Fruit fly (Drosophila melanogaster) whole organism, pupa: ENCODE results near the gene CG8117.

ENCODE experiments used
- CG10348 ChIP-seq: fragments of 200-800 bp; sonication (Bioruptor generic); IDR thresholded peaks from 2 replicates; pipeline ENCODE4 v1.3.6; 2022; ENCODE audit warnings: missing biosample characterization, missing genetic modification characterization
- CG12605 ChIP-seq: fragments of 200-800 bp; sonication (Bioruptor generic); IDR thresholded peaks from 2 replicates; pipeline ENCODE4 v1.3.6; 2022; ENCODE audit warnings: missing biosample characterization, missing genetic modification characterization
- CG13204 ChIP-seq: fragments of 200-800 bp; sonication (Bioruptor generic); optimal IDR thresholded peaks from 2 replicates; lab custom pipeline; 2018; ENCODE audit warnings: missing biosample characterization, mild to moderate bottlenecking, missing genetic modification characterization, moderate library complexity
- CG14655 ChIP-seq: fragments of 200-800 bp; sonication (Bioruptor generic); optimal IDR thresholded peaks from 3 replicates; lab custom pipeline; 2017; ENCODE audit warnings: mild to moderate bottlenecking, missing biosample characterization, missing genetic modification reagents, missing genetic modification characterization
- CG15710 ChIP-seq: fragments of 200-800 bp; sonication (Bioruptor generic); optimal IDR thresholded peaks from 2 replicates; lab custom pipeline; 2018; ENCODE audit warnings: missing biosample characterization, mild to moderate bottlenecking, missing genetic modification characterization, moderate library complexity
- CG17806 ChIP-seq: fragments of 200-800 bp; sonication (Bioruptor generic); optimal IDR thresholded peaks from 2 replicates; lab custom pipeline; 2018; ENCODE audit warnings: missing biosample characterization, mild to moderate bottlenecking, missing genetic modification characterization, moderate library complexity
- CG32121 ChIP-seq: fragments of 200-800 bp; sonication (Bioruptor generic); IDR thresholded peaks from 2 replicates; pipeline ENCODE4 v1.3.6; 2022; ENCODE audit warnings: missing biosample characterization, missing genetic modification characterization
- CG34367 ChIP-seq: fragments of 200-800 bp; sonication (Bioruptor generic); optimal IDR thresholded peaks from 2 replicates; lab custom pipeline; 2018; ENCODE audit warnings: missing biosample characterization, mild to moderate bottlenecking, missing genetic modification characterization
- CG4496 ChIP-seq: fragments of 200-800 bp; sonication (Bioruptor generic); IDR thresholded peaks from 3 replicates; pipeline ENCODE4 v1.3.6; 2022; ENCODE audit warnings: missing biosample characterization, missing genetic modification characterization
- CG8159 ChIP-seq: fragments of 200-800 bp; sonication (Bioruptor generic); optimal IDR thresholded peaks from 3 replicates; lab custom pipeline; 2018; ENCODE audit warnings: missing biosample characterization, mild to moderate bottlenecking, missing genetic modification characterization, moderate library complexity
- CG8301 ChIP-seq: fragments of 200-800 bp; sonication (Bioruptor generic); optimal IDR thresholded peaks from 2 replicates; lab custom pipeline; 2018; ENCODE audit warnings: missing biosample characterization, mild to moderate bottlenecking, missing genetic modification characterization
- CG9948 ChIP-seq: fragments of 200-800 bp; sonication (Bioruptor generic); optimal IDR thresholded peaks from 2 replicates; lab custom pipeline; 2018; ENCODE audit warnings: missing biosample characterization, mild to moderate bottlenecking, missing genetic modification characterization, moderate library complexity
- D1 ChIP-seq: fragments of 200-800 bp; sonication (Bioruptor generic); optimal IDR thresholded peaks from 2 replicates; lab custom pipeline; 2018; ENCODE audit warnings: missing biosample characterization, mild to moderate bottlenecking, missing genetic modification characterization, moderate library complexity
- EcR ChIP-seq: fragments of 200-800 bp; sonication (Bioruptor generic); optimal IDR thresholded peaks from 3 replicates; lab custom pipeline; 2019; ENCODE audit warnings: missing biosample characterization, missing genetic modification characterization, mild to moderate bottlenecking, moderate library complexity, missing genetic modification reagents
- Ets98B ChIP-seq: fragments of 200-800 bp; sonication (Bioruptor generic); IDR thresholded peaks from 2 replicates; pipeline ENCODE4 v1.3.6; 2022; ENCODE audit warnings: missing biosample characterization, missing genetic modification characterization
- Pif1A ChIP-seq: fragments of 200-800 bp; sonication (Bioruptor generic); optimal IDR thresholded peaks from 3 replicates; lab custom pipeline; 2016; ENCODE audit warnings: missing biosample characterization, missing genetic modification characterization
- Pif1B ChIP-seq: fragments of 200-800 bp; sonication (Bioruptor generic); optimal IDR thresholded peaks from 3 replicates; lab custom pipeline; 2016; ENCODE audit warnings: missing biosample characterization, missing genetic modification characterization
- Snoo ChIP-seq: fragments of 200-800 bp; sonication (Bioruptor generic); optimal IDR thresholded peaks from 3 replicates; lab custom pipeline; 2017; ENCODE audit warnings: missing biosample characterization, mild to moderate bottlenecking, missing genetic modification characterization, inconsistent platforms
- fd96Ca ChIP-seq: fragments of 200-800 bp; sonication (Bioruptor generic); IDR thresholded peaks from 3 replicates; pipeline ENCODE4 v1.3.6; 2022; ENCODE audit warnings: missing biosample characterization, missing genetic modification characterization
- gl ChIP-seq: fragments of 200-800 bp; sonication (Bioruptor generic); optimal IDR thresholded peaks from 2 replicates; lab custom pipeline; 2018; ENCODE audit warnings: missing biosample characterization, mild to moderate bottlenecking, missing genetic modification characterization
- rn ChIP-seq: fragments of 200-800 bp; sonication (Bioruptor generic); IDR thresholded peaks from 2 replicates; pipeline ENCODE4 v1.3.6; 2022; ENCODE audit warnings: missing biosample characterization, missing genetic modification characterization

Gene CG8117

dm6 chrX:15615426-15615825 lies 28.6 kb upstream of the CG8117 start:
- TF ChIP-seq CG13204 (GFP tag; lab: Kevin White, UChicago): no peak
- TF ChIP-seq CG34367: peak; percentile 19
- peak; percentile 75 for TF ChIP-seq CG12605 (GFP tag; lab: Robert Waterston, UW)
- TF ChIP-seq rn (GFP tag; lab: Robert Waterston, UW): no peak
- no peak for TF ChIP-seq Pif1B (GFP tag; lab: Kevin White, UChicago)
- no peak for TF ChIP-seq fd96Ca (GFP tag; lab: Robert Waterston, UW)
- TF ChIP-seq CG9948: peak; percentile 50
- TF ChIP-seq D1 (tag; lab: Kevin White, UChicago): no peak
- TF ChIP-seq CG17806: peak; percentile 51
- peak; percentile 33 for TF ChIP-seq Snoo (tag; lab: Kevin White, UChicago)
- TF ChIP-seq CG15710 (tag; lab: Kevin White, UChicago): peak; percentile 27
- TF ChIP-seq CG4496 (GFP tag; lab: Robert Waterston, UW): peak; percentile 77; the same call in 2 of the 3 replicates
- peak; percentile 28 for TF ChIP-seq Pif1A (GFP tag; lab: Kevin White, UChicago)
- TF ChIP-seq Ets98B (GFP tag; lab: Robert Waterston, UW): peak; percentile 49
- no peak for TF ChIP-seq gl
- peak; percentile 63 for TF ChIP-seq CG32121 (GFP tag; lab: Robert Waterston, UW)
- no peak for TF ChIP-seq CG10348 (GFP tag; lab: Robert Waterston, UW)
- peak; percentile 73 for TF ChIP-seq CG14655 (GFP tag; lab: Kevin White, UChicago)
- TF ChIP-seq CG8301: peak; percentile 71
- TF ChIP-seq CG8159 (tag; lab: Kevin White, UChicago): peak; percentile 51
- no peak for TF ChIP-seq EcR

- TF ChIP-seq Pif1A (GFP tag; lab: Kevin White, UChicago) (no peak), Pif1B (GFP tag; lab: Kevin White, UChicago) (no peak), Ets98B (GFP tag; lab: Robert Waterston, UW) (no peak), CG34367 (no peak), CG32121 (GFP tag; lab: Robert Waterston, UW) (no peak), gl (no peak), CG8159 (tag; lab: Kevin White, UChicago) (no peak), EcR (no peak), fd96Ca (GFP tag; lab: Robert Waterston, UW) (no peak), CG17806 (no peak), CG10348 (GFP tag; lab: Robert Waterston, UW) (no peak), CG15710 (tag; lab: Kevin White, UChicago) (no peak), CG12605 (GFP tag; lab: Robert Waterston, UW) (no peak), CG8301 (no peak), CG4496 (GFP tag; lab: Robert Waterston, UW) (no peak), D1 (tag; lab: Kevin White, UChicago) (no peak), Snoo (tag; lab: Kevin White, UChicago) (no peak)
Measured at dm6 chrX:15616018-15616417, 28.0 kb upstream of the CG8117 start.

dm6 chrX:15616532-15616931 lies 27.5 kb upstream of the CG8117 start:
- TF ChIP-seq rn (GFP tag; lab: Robert Waterston, UW): no peak
- TF ChIP-seq Pif1B (GFP tag; lab: Kevin White, UChicago): no peak
- TF ChIP-seq CG13204 (GFP tag; lab: Kevin White, UChicago): no peak
- TF ChIP-seq CG34367: no peak
- TF ChIP-seq CG14655 (GFP tag; lab: Kevin White, UChicago): no peak
- no peak for TF ChIP-seq CG8159 (tag; lab: Kevin White, UChicago)
- TF ChIP-seq Pif1A (GFP tag; lab: Kevin White, UChicago): no peak

dm6 chrX:15617916-15618315 lies 26.1 kb upstream of the CG8117 start:
- TF ChIP-seq CG9948 (peak; percentile 20), CG4496 (GFP tag; lab: Robert Waterston, UW) (peak; percentile 86), Ets98B (GFP tag; lab: Robert Waterston, UW) (peak; percentile 79), CG8301 (peak; percentile 59), Pif1B (GFP tag; lab: Kevin White, UChicago) (peak; percentile 64), CG34367 (no peak), CG32121 (GFP tag; lab: Robert Waterston, UW) (peak; percentile 84), fd96Ca (GFP tag; lab: Robert Waterston, UW) (peak; percentile 69; the same call in 2 of the 3 replicates), CG8159 (tag; lab: Kevin White, UChicago) (no peak), rn (GFP tag; lab: Robert Waterston, UW) (0 out of 2 replicates have a peak, but pooled peaks have one; percentile 52), gl (no peak), CG10348 (GFP tag; lab: Robert Waterston, UW) (no peak), CG13204 (GFP tag; lab: Kevin White, UChicago) (no peak), CG17806 (peak; percentile 20), D1 (tag; lab: Kevin White, UChicago) (no peak), CG14655 (GFP tag; lab: Kevin White, UChicago) (peak; percentile 61), EcR (no peak), CG12605 (GFP tag; lab: Robert Waterston, UW) (peak; percentile 81), CG15710 (tag; lab: Kevin White, UChicago) (peak; percentile 2), Pif1A (GFP tag; lab: Kevin White, UChicago) (peak; percentile 65), Snoo (tag; lab: Kevin White, UChicago) (no peak)

dm6 chrX:15618953-15619630 lies 24.9 kb upstream of the CG8117 start:
- TF ChIP-seq fd96Ca (GFP tag; lab: Robert Waterston, UW): peak; percentile 67; the same call in 2 of the 3 replicates
- TF ChIP-seq EcR: no peak
- peak; percentile 69; the same call in 2 of the 3 replicates for TF ChIP-seq CG4496 (GFP tag; lab: Robert Waterston, UW)
- no peak for TF ChIP-seq CG15710 (tag; lab: Kevin White, UChicago)
- no peak for TF ChIP-seq D1 (tag; lab: Kevin White, UChicago)
- TF ChIP-seq CG14655 (GFP tag; lab: Kevin White, UChicago): peak; percentile 44
- peak; percentile 49; the same call in 1 of the 2 replicates for TF ChIP-seq Ets98B (GFP tag; lab: Robert Waterston, UW)
- TF ChIP-seq Snoo (tag; lab: Kevin White, UChicago): peak; percentile 23
- TF ChIP-seq rn (GFP tag; lab: Robert Waterston, UW): no peak
- TF ChIP-seq CG32121 (GFP tag; lab: Robert Waterston, UW): peak; percentile 40; the same call in 1 of the 2 replicates
- TF ChIP-seq CG12605 (GFP tag; lab: Robert Waterston, UW): 0 out of 2 replicates have a peak, but pooled peaks have one; percentile 21
